Worm (Caenorhabditis elegans): Measurements from ENCODE around the gene idpc-3.

DNA sequence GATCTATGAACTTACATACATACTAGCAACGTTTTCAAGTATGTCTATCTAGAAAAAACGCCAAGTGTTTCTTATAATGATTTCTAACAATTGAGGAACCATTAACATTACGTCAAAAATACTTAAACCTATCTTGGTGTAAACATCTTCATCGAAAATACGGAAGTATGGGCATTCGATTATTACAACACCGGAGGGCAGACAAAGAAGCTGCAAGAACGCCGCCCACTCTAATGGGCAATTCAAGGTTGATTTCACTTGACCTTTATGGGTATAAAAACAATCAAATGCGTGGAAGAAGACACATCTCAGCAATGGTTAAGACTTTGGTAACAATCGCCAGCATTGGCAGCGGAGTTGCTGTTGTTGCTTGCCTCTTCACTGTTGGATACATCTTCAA is 629 bp upstream of the idpc-3 start, which contains the start of gene col-146:
- TF ChIP-seq cog-1 (tag; optimal IDR thresholded peaks at IDR 0.05) (no peak), klf-2 (GFP tag; conservative IDR thresholded peaks at IDR 0.05) (no peak), tab-1 (GFP tag; IDR thresholded peaks at IDR 0.05) (no peak), med-1 (GFP tag; optimal IDR thresholded peaks at IDR 0.05; ENCODE audit: insufficient read depth) (no peak), T22C8.4 (GFP tag; IDR thresholded peaks at IDR 0.05) (no peak)

Data from whole organism, midembryonic.